Fruit fly (Drosophila melanogaster) whole organism, adult: Measurements from ENCODE around the gene CG17598.

Source experiments
- CG7101 ChIP-seq: fragments of 200-800 bp; sonication (Bioruptor generic); optimal IDR thresholded peaks from 2 replicates; lab custom pipeline; 2018; ENCODE audit warnings: missing biosample characterization, mild to moderate bottlenecking, missing genetic modification characterization, moderate library complexity
- kay ChIP-seq: fragments of 200-800 bp; sonication (Bioruptor generic); peaks from one replicate; lab custom pipeline; 2016; ENCODE audit warnings: missing biosample characterization, missing genetic modification characterization, borderline replicate concordance

CG17598 gene

DNA sequence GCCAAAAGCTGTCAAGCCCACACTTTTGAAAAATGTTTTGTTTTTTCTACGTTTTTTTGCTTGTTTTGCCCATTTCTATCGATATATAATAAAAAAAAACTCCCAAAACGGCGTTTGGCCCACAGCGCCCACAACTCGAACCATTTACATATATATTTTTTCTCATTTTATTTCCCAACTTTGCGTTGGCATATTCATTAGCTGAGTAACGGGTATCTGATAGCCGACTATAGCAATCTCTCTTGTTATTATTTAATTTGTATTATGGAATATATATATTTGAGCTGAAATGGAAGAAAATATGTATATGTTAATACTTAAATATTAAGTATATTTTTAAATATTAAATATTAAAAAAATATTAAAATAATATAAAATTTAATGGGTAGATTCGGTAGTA, 53.7 kb downstream of the CG17598 start:
- no peak for TF ChIP-seq CG7101
- peak; percentile 58 for TF ChIP-seq kay
